Worm (Caenorhabditis elegans): ENCODE measurements around the gene C46E10.8.
"Not testable (repeated sequence)": the region's sequence is repeated elsewhere in the genome, so short reads cannot be mapped to it uniquely, and the experiment has no call there.

- not testable (repeated sequence) for TF ChIP-seq F13C5.2 (tag; optimal IDR thresholded peaks at IDR 0.05); sea-1 (GFP tag; conservative IDR thresholded peaks at IDR 0.05); ama-1 (optimal IDR thresholded peaks at IDR 0.05); tra-4 (tag; optimal IDR thresholded peaks at IDR 0.05); flt-1 (GFP tag; IDR thresholded peaks at IDR 0.05); scrt-1 (GFP tag; IDR thresholded peaks at IDR 0.05); pes-1 (GFP tag; IDR thresholded peaks at IDR 0.05); ceh-36 (tag; optimal IDR thresholded peaks at IDR 0.05); hmbx-1 (tag; optimal IDR thresholded peaks at IDR 0.05); hnd-1 (tag; optimal IDR thresholded peaks at IDR 0.05)
These were observed 33.7 kb upstream of the C46E10.8 start, which contains the start of gene T24E12.6 for ce11 chrII:3761599-3761998.
